Worm (Caenorhabditis elegans): ENCODE data around the gene C13A2.7.
A peak's percentile ranks its signal among the peaks of the same experiment; 100 is the strongest.

The C13A2.7 gene

DNA sequence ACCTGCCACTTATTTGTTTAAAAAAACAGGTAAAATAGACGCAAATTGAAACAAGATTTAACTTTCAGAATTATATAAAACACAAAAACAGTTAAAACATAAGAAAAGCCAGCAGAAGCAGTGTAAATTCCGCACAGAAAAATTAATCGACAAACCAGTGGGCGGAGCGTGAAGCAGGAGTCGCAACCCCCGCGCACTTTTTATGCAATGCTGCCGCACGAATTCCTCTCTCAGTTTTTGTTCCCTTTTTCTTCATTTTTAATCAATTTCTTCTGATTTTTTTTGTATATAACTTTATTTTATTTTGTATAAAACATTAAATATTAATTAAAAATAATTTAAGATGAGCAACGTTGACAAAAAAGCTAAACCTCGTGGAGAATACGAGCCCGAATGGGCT lies 35.3 kb upstream of the C13A2.7 start, which contains the start of the genes gei-6 and krr-1 (continued):
- TF ChIP-seq F52B5.7 (tag; optimal IDR thresholded peaks at IDR 0.05) = no peak
- TF ChIP-seq F55B11.4 (tag; optimal IDR thresholded peaks at IDR 0.05; ENCODE audit: borderline replicate concordance, insufficient read depth) = no peak
- no peak for TF ChIP-seq ztf-26 (tag; optimal IDR thresholded peaks at IDR 0.05)
- TF ChIP-seq ama-1 (optimal IDR thresholded peaks at IDR 0.05) = no peak
- TF ChIP-seq ama-1 (GFP tag; optimal IDR thresholded peaks at IDR 0.05) = no peak
- no peak for TF ChIP-seq madf-3 (GFP tag; IDR thresholded peaks at IDR 0.05)
- TF ChIP-seq F23B12.7 (tag; optimal IDR thresholded peaks at IDR 0.05; ENCODE audit: insufficient read depth) = peak; percentile 73
- TF ChIP-seq lin-35 (GFP tag; optimal IDR thresholded peaks at IDR 0.05) = peak in 1 of 3 experiments; percentile 53
- no peak for TF ChIP-seq ztf-25 (GFP tag; IDR thresholded peaks at IDR 0.05)
- TF ChIP-seq tlf-1 (GFP tag; optimal IDR thresholded peaks at IDR 0.05) = no peak
- no peak for TF ChIP-seq Y53G8AR.9 (GFP tag; conservative IDR thresholded peaks at IDR 0.05)
- TF ChIP-seq snpc-3.4 (tag; optimal IDR thresholded peaks at IDR 0.05) = peak; percentile 62
- peak; percentile 25 for TF ChIP-seq tbp1 (GFP tag; optimal IDR thresholded peaks at IDR 0.05)
- no peak for TF ChIP-seq ceh-40 (GFP tag; IDR thresholded peaks at IDR 0.05)
- TF ChIP-seq rec-8 (tag; optimal IDR thresholded peaks at IDR 0.05) = no peak
- TF ChIP-seq ceh-27 (GFP tag; optimal IDR thresholded peaks at IDR 0.05) = peak; percentile 9
- TF ChIP-seq ZK185.1 (tag; optimal IDR thresholded peaks at IDR 0.05; ENCODE audit: poor library complexity, severe bottlenecking) = peak; percentile 52
- no peak for TF ChIP-seq mxl-1 (tag; optimal IDR thresholded peaks at IDR 0.05)
- no peak for TF ChIP-seq T26A5.8 (tag; optimal IDR thresholded peaks at IDR 0.05)
- TF ChIP-seq mcd-1 (GFP tag; IDR thresholded peaks at IDR 0.05) = peak; percentile 65
- TF ChIP-seq K11D2.4 (GFP tag; IDR thresholded peaks at IDR 0.05) = no peak
- no peak for TF ChIP-seq hlh-26 (GFP tag; conservative IDR thresholded peaks at IDR 0.05)
- no peak for TF ChIP-seq egl-44 (GFP tag; IDR thresholded peaks at IDR 0.05)
- peak; percentile 34 for TF ChIP-seq rpc-1 (optimal IDR thresholded peaks at IDR 0.05)
- TF ChIP-seq rpc-1 (tag; optimal IDR thresholded peaks at IDR 0.05) = no peak
- TF ChIP-seq snpc-4 (GFP tag; optimal IDR thresholded peaks at IDR 0.05) = peak; percentile 9
- TF ChIP-seq snpc-4 (tag; optimal IDR thresholded peaks at IDR 0.05) = peak in 2 of 4 experiments; percentile 2 to 17
- TF ChIP-seq nhr-179 (tag; optimal IDR thresholded peaks at IDR 0.05) = no peak
- TF ChIP-seq ztf-18 (tag; optimal IDR thresholded peaks at IDR 0.05) = no peak
- TF ChIP-seq ztf-3 (GFP tag; optimal IDR thresholded peaks at IDR 0.05) = no peak
- no peak for TF ChIP-seq egl-18 (GFP tag; IDR thresholded peaks at IDR 0.05)
- TF ChIP-seq madf-10 (tag; optimal IDR thresholded peaks at IDR 0.05) = no peak
- no peak for TF ChIP-seq bed-1 (GFP tag; IDR thresholded peaks at IDR 0.05)
- TF ChIP-seq F57C9.4 (tag; optimal IDR thresholded peaks at IDR 0.05) = no peak
- no peak for TF ChIP-seq gei-17 (GFP tag; optimal IDR thresholded peaks at IDR 0.05)
- no peak for TF ChIP-seq ztf-28 (GFP tag; IDR thresholded peaks at IDR 0.05)
- no peak for TF ChIP-seq dpl-1 (GFP tag; optimal IDR thresholded peaks at IDR 0.05)
- no peak for TF ChIP-seq Y53F4B.3 (GFP tag; IDR thresholded peaks at IDR 0.05)
- TF ChIP-seq T07F8.4 (tag; optimal IDR thresholded peaks at IDR 0.05) = no peak
- TF ChIP-seq cebp-1 (GFP tag; IDR thresholded peaks at IDR 0.05) = no peak
- TF ChIP-seq cebp-1 (tag; optimal IDR thresholded peaks at IDR 0.05) = peak; percentile 51
- TF ChIP-seq lin-40 (tag; optimal IDR thresholded peaks at IDR 0.05) = no peak
- 0 out of 2 replicates have a peak, but pooled peaks have one; percentile 34 for TF ChIP-seq egrh-3 (GFP tag; IDR thresholded peaks at IDR 0.05)
- TF ChIP-seq hlh-12 (tag; optimal IDR thresholded peaks at IDR 0.05) = no peak
- TF ChIP-seq ekl-4 (GFP tag; IDR thresholded peaks at IDR 0.05) = 0 out of 2 replicates have a peak, but pooled peaks have one; percentile 36
- TF ChIP-seq let-607 (tag; optimal IDR thresholded peaks at IDR 0.05) = no peak
- no peak for TF ChIP-seq let-526 (GFP tag; IDR thresholded peaks at IDR 0.05)
- TF ChIP-seq ccch-3 (GFP tag; optimal IDR thresholded peaks at IDR 0.05) = no peak
- peak; percentile 60 for TF ChIP-seq attf-5 (GFP tag; optimal IDR thresholded peaks at IDR 0.05)
- TF ChIP-seq D2030.7 (GFP tag; IDR thresholded peaks at IDR 0.05) = no peak

All from whole organism, young adult.